Fruit fly (Drosophila melanogaster): ENCODE results near the gene kis.

- no peak for TF ChIP-seq ttk (optimal IDR thresholded peaks at IDR 0.05)
- no peak for TF ChIP-seq insv (optimal IDR thresholded peaks at IDR 0.05)
- no peak for TF ChIP-seq h (optimal IDR thresholded peaks at IDR 0.05)
- TF ChIP-seq Sin3A (optimal IDR thresholded peaks at IDR 0.05), result no peak
- TF ChIP-seq Myc (optimal IDR thresholded peaks at IDR 0.05), result no peak
Observed at dm6 chr2L:225386-225682, 25.3 kb downstream of the kis start.
